Worm (Caenorhabditis elegans) whole organism, L1 larva: ENCODE measurements around the gene mltn-3.

Experiments
- C04F5.9 ChIP-seq: sonication (generic microtip); optimal IDR thresholded peaks from 2 replicates; lab custom pipeline; 2016; ENCODE audit warnings: missing genetic modification characterization, missing compliant biosample characterization
- C16A3.4 ChIP-seq: fragments of 150-350 bp; optimal IDR thresholded peaks from 2 replicates; lab custom pipeline; 2014; ENCODE audit warnings: missing biosample characterization, missing genetic modification characterization
- F16B12.6 ChIP-seq: fragments of 150-350 bp; optimal IDR thresholded peaks from 2 replicates; lab custom pipeline; 2014; ENCODE audit warnings: missing biosample characterization, missing genetic modification characterization
- Y116A8C.19 ChIP-seq: sonication (generic microtip); optimal IDR thresholded peaks from 2 replicates; lab custom pipeline; 2016; ENCODE audit warnings: missing compliant biosample characterization, missing genetic modification characterization, borderline replicate concordance
- aha-1 ChIP-seq: fragments of 150-350 bp; optimal IDR thresholded peaks from 2 replicates; lab custom pipeline; 2014; ENCODE audit warnings: missing biosample characterization, missing genetic modification characterization
- alr-1 ChIP-seq: fragments of 200-800 bp; sonication (Bioruptor generic); optimal IDR thresholded peaks from 2 replicates; lab custom pipeline; 2018; ENCODE audit warnings: borderline replicate concordance, mild to moderate bottlenecking, missing genetic modification characterization, missing compliant biosample characterization
- aly-2 ChIP-seq: fragments of 150-350 bp; optimal IDR thresholded peaks from 2 replicates; lab custom pipeline; 2014; ENCODE audit warnings: missing biosample characterization, missing genetic modification characterization
- ama-1 ChIP-seq: fragments of 150-350 bp; optimal IDR thresholded peaks from 2 replicates; lab custom pipeline; 2014
- blmp-1 ChIP-seq: fragments of 150-350 bp; optimal IDR thresholded peaks from 2 replicates; lab custom pipeline; 2014; ENCODE audit warnings: missing biosample characterization, missing genetic modification characterization
- ceh-82 ChIP-seq, 3 experiments: fragments of 150-350 bp in 1 of 3; sonication (generic microtip) in 2 of 3; optimal IDR thresholded peaks; 2 replicates each; lab custom pipeline; 2014 to 2017; ENCODE audit warnings: missing biosample characterization in 3 of 3, missing genetic modification characterization in 3 of 3
- ceh-88 ChIP-seq: fragments of 200-800 bp; sonication (Bioruptor generic); IDR thresholded peaks from 2 replicates; pipeline ENCODE4 v1.3.6; 2022; ENCODE audit warnings: missing genetic modification characterization, missing compliant biosample characterization
- dpl-1 ChIP-seq, 3 experiments: fragments of 150-350 bp in 2 of 3; sonication (generic microtip) in 1 of 3; optimal IDR thresholded peaks; 2 replicates each; lab custom pipeline; 2014 to 2017; ENCODE audit warnings: missing biosample characterization in 3 of 3, missing genetic modification characterization in 3 of 3, missing genetic modification reagents in 3 of 3
- efl-1 ChIP-seq, 4 experiments: fragments of 150-350 bp; optimal IDR thresholded peaks in 3 of 4; peaks in 1 of 4; 1 replicate in 1 of 4; 2 replicates in 3 of 4; lab custom pipeline; 2014; ENCODE audit warnings: missing biosample characterization in 2 of 4, missing genetic modification characterization in 2 of 4, missing genetic modification reagents in 2 of 4
- egl-27 ChIP-seq, 2 experiments: fragments of 150-350 bp in 1 of 2; sonication (generic microtip); optimal IDR thresholded peaks; 3 replicates each; lab custom pipeline; 2017 to 2018; ENCODE audit warnings: missing biosample characterization in 2 of 2, missing genetic modification characterization in 2 of 2, missing genetic modification reagents in 2 of 2
- elt-2 ChIP-seq: sonication (generic microtip); optimal IDR thresholded peaks from 2 replicates; lab custom pipeline; 2016; ENCODE audit warnings: missing genetic modification characterization, mild to moderate bottlenecking, inconsistent platforms, missing compliant biosample characterization, missing genetic modification reagents
- ets-5 ChIP-seq: fragments of 200-800 bp; sonication (Bioruptor generic); IDR thresholded peaks from 2 replicates; pipeline ENCODE4 v1.3.6; 2022; ENCODE audit warnings: missing genetic modification characterization, missing compliant biosample characterization
- fkh-8 ChIP-seq: sonication (generic microtip); optimal IDR thresholded peaks from 2 replicates; lab custom pipeline; 2016; ENCODE audit warnings: mild to moderate bottlenecking, missing genetic modification characterization, missing compliant biosample characterization
- fos-1 ChIP-seq: fragments of 150-350 bp; optimal IDR thresholded peaks from 2 replicates; lab custom pipeline; 2014; ENCODE audit warnings: missing biosample characterization, missing genetic modification characterization
- hlh-17 ChIP-seq: fragments of 200-800 bp; sonication (Bioruptor generic); optimal IDR thresholded peaks from 2 replicates; lab custom pipeline; 2018; ENCODE audit warnings: missing genetic modification characterization, mild to moderate bottlenecking, missing compliant biosample characterization, moderate library complexity, borderline replicate concordance
- hlh-4 ChIP-seq: sonication (generic microtip); optimal IDR thresholded peaks from 2 replicates; lab custom pipeline; 2016; ENCODE audit warnings: mild to moderate bottlenecking, missing genetic modification characterization, missing compliant biosample characterization
- hpl-2 ChIP-seq: fragments of 150-350 bp; optimal IDR thresholded peaks from 2 replicates; lab custom pipeline; 2014; ENCODE audit warnings: missing biosample characterization, missing genetic modification reagents, missing genetic modification characterization
- irx-1 ChIP-seq: sonication (generic microtip); optimal IDR thresholded peaks from 2 replicates; lab custom pipeline; 2016; ENCODE audit warnings: missing genetic modification characterization, missing compliant biosample characterization
- isw-1 ChIP-seq: fragments of 200-800 bp; sonication (Bioruptor generic); IDR thresholded peaks from 2 replicates; pipeline ENCODE4 v1.3.6; 2022; ENCODE audit warnings: missing genetic modification characterization, missing compliant biosample characterization
- jun-1 ChIP-seq: fragments of 150-350 bp; optimal IDR thresholded peaks from 2 replicates; lab custom pipeline; 2014; ENCODE audit warnings: missing biosample characterization, missing genetic modification reagents, missing genetic modification characterization
- lin-14 ChIP-seq: fragments of 200-800 bp; sonication (Bioruptor generic); optimal IDR thresholded peaks from 2 replicates; lab custom pipeline; 2018; ENCODE audit warnings: mild to moderate bottlenecking, missing genetic modification characterization, moderate library complexity, missing compliant biosample characterization
- lin-15B ChIP-seq: fragments of 150-350 bp; sonication (generic microtip); optimal IDR thresholded peaks from 3 replicates; lab custom pipeline; 2014; ENCODE audit warnings: missing biosample characterization, missing genetic modification characterization
- lin-39 ChIP-seq: fragments of 150-350 bp; optimal IDR thresholded peaks from 2 replicates; lab custom pipeline; 2014; ENCODE audit warnings: missing biosample characterization, missing genetic modification reagents, missing genetic modification characterization
- mab-9 ChIP-seq: fragments of 200-800 bp; sonication (Bioruptor generic); IDR thresholded peaks from 2 replicates; pipeline ENCODE4 v1.3.6; 2022; ENCODE audit warnings: missing genetic modification reagents, missing genetic modification characterization, missing compliant biosample characterization
- mdl-1 ChIP-seq, 2 experiments: fragments of 150-350 bp; optimal IDR thresholded peaks; 2 replicates each; lab custom pipeline; 2014 to 2017; ENCODE audit warnings: missing biosample characterization in 2 of 2, missing genetic modification characterization in 2 of 2, inconsistent platforms in 1 of 2
- mep-1 ChIP-seq: fragments of 150-350 bp; optimal IDR thresholded peaks from 2 replicates; lab custom pipeline; 2014; ENCODE audit warnings: missing biosample characterization, missing genetic modification characterization
- nhr-19 ChIP-seq: fragments of 200-800 bp; sonication (Bioruptor generic); conservative IDR thresholded peaks from 2 replicates; pipeline ENCODE4 v1.3.6; 2022; ENCODE audit warnings: missing genetic modification characterization, missing compliant biosample characterization
- nhr-20 ChIP-seq: sonication (generic microtip); optimal IDR thresholded peaks from 2 replicates; lab custom pipeline; 2016; ENCODE audit warnings: mild to moderate bottlenecking, missing genetic modification characterization, missing compliant biosample characterization
- nhr-237 ChIP-seq: fragments of 150-350 bp; optimal IDR thresholded peaks from 2 replicates; lab custom pipeline; 2014; ENCODE audit warnings: missing biosample characterization, missing genetic modification characterization
- nhr-28 ChIP-seq: fragments of 150-350 bp; optimal IDR thresholded peaks from 2 replicates; lab custom pipeline; 2014; ENCODE audit warnings: missing biosample characterization, missing genetic modification characterization
- nhr-47 ChIP-seq: sonication (generic microtip); optimal IDR thresholded peaks from 2 replicates; lab custom pipeline; 2016; ENCODE audit warnings: mild to moderate bottlenecking, missing genetic modification characterization, moderate library complexity, missing compliant biosample characterization
- nhr-71 ChIP-seq: sonication (generic microtip); optimal IDR thresholded peaks from 2 replicates; lab custom pipeline; 2016; ENCODE audit warnings: mild to moderate bottlenecking, missing genetic modification characterization, moderate library complexity, missing compliant biosample characterization
- nhr-84 ChIP-seq: sonication (generic microtip); optimal IDR thresholded peaks from 2 replicates; lab custom pipeline; 2017; ENCODE audit warnings: missing biosample characterization, missing genetic modification characterization
- nhr-85 ChIP-seq: sonication (generic microtip); peaks from one replicate; lab custom pipeline; 2016; ENCODE audit warnings: missing genetic modification characterization, inconsistent platforms, missing compliant biosample characterization
- pag-3 ChIP-seq: sonication (generic microtip); optimal IDR thresholded peaks from 2 replicates; lab custom pipeline; 2017; ENCODE audit warnings: missing genetic modification characterization, mild to moderate bottlenecking, missing compliant biosample characterization, antibody characterized with exemption, borderline replicate concordance; ENCODE audit not compliant: insufficient read depth
- pax-3 ChIP-seq: fragments of 200-800 bp; sonication (Bioruptor generic); optimal IDR thresholded peaks from 2 replicates; lab custom pipeline; 2018; ENCODE audit warnings: mild to moderate bottlenecking, missing genetic modification characterization, moderate library complexity, missing compliant biosample characterization
- rnt-1 ChIP-seq: sonication (generic microtip); optimal IDR thresholded peaks from 2 replicates; lab custom pipeline; 2016; ENCODE audit warnings: mild to moderate bottlenecking, missing genetic modification characterization, moderate library complexity, missing compliant biosample characterization
- skn-1 ChIP-seq: fragments of 150-350 bp; optimal IDR thresholded peaks from 2 replicates; lab custom pipeline; 2014; ENCODE audit warnings: missing biosample characterization, missing genetic modification characterization
- sox-4 ChIP-seq: sonication (generic microtip); optimal IDR thresholded peaks from 2 replicates; lab custom pipeline; 2016; ENCODE audit warnings: missing genetic modification characterization, missing compliant biosample characterization
- swsn-7 ChIP-seq: sonication (generic microtip); optimal IDR thresholded peaks from 2 replicates; lab custom pipeline; 2016; ENCODE audit warnings: missing genetic modification characterization, missing compliant biosample characterization
- tbx-2 ChIP-seq: sonication (generic microtip); optimal IDR thresholded peaks from 2 replicates; lab custom pipeline; 2016; ENCODE audit warnings: missing genetic modification characterization, missing compliant biosample characterization
- tlp-1 ChIP-seq: fragments of 150-350 bp; optimal IDR thresholded peaks from 2 replicates; lab custom pipeline; 2014; ENCODE audit warnings: missing biosample characterization, missing genetic modification characterization
- unc-62 ChIP-seq: fragments of 150-350 bp; optimal IDR thresholded peaks from 2 replicates; lab custom pipeline; 2014; ENCODE audit warnings: missing biosample characterization, missing genetic modification reagents, missing genetic modification characterization
- unc-98 ChIP-seq: fragments of 200-800 bp; sonication (Bioruptor generic); IDR thresholded peaks from 2 replicates; pipeline ENCODE4 v1.3.6; 2022; ENCODE audit warnings: missing genetic modification characterization, missing compliant biosample characterization
- zag-1 ChIP-seq: fragments of 150-350 bp; optimal IDR thresholded peaks from 2 replicates; lab custom pipeline; 2014; ENCODE audit warnings: missing biosample characterization, missing genetic modification characterization
- ztf-11 ChIP-seq, 2 experiments: sonication (generic microtip); optimal IDR thresholded peaks; 2 replicates each; lab custom pipeline; 2016 to 2017; ENCODE audit warnings: missing genetic modification characterization in 2 of 2, missing biosample characterization in 1 of 2, missing compliant biosample characterization in 1 of 2

mltn-3 gene

DNA sequence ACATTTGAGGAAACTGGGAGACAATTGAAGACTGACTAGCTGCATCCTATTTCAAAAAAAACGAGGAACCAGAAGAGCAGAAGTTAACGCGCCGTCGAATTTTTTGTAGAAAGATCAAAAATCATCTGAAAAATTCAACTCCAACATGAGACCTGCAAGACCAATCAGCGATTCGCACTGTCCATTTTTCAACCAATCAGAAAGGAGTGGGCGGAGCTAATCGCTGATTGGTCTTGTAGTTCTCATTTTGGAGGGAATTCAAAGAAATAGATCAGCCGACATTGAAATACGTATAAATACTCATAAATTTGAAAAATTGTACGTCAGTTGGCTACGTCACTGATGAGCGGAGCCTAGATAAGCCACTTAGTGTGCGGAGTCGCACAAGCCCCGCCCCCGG is 8.5 kb upstream of the mltn-3 start:
- TF ChIP-seq efl-1 (optimal IDR thresholded peaks at IDR 0.05; lab: Kevin White, UChicago) (no peak), efl-1 (GFP tag; optimal IDR thresholded peaks at IDR 0.05 in 1 of 2; lab: Kevin White, UChicago) (peak; percentile 21 to 81), nhr-28 (tag; lab: Kevin White, UChicago) (no peak), tlp-1 (tag; lab: Kevin White, UChicago) (no peak), ceh-82 (tag; optimal IDR thresholded peaks at IDR 0.05; lab: Kevin White, UChicago) (no peak)

DNA sequence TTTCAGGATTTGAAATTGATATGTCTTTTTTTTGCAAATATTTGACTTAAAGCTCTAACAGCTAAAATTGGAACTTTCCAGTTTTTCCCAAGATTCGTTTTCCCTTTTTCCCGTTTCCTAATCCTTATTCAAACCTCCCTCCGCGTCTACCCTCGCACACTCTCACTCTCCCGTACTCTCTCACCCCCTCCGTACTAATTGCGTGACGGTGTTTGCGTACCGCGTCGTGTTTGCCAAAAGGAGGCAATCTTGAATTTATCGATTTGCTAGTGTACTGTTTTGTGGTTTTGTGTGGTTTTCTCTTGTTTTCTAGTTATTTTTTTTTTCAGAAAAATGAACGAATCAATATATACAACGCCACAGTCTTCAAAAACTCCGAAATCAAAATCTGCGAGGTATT is 7.5 kb upstream of the mltn-3 start, which contains the start of gene citk-1:
citk-1 (plus strand) TSS at position 323 of the 400 bp plus-strand sequence.
- TF ChIP-seq F16B12.6 (tag; lab: Kevin White, UChicago) (peak; percentile 99), nhr-28 (tag; lab: Kevin White, UChicago) (no peak), C04F5.9 (tag; lab: Kevin White, UChicago) (peak; percentile 46), egl-27 (tag; optimal IDR thresholded peaks at IDR 0.05; lab: Kevin White, UChicago) (no peak), alr-1 (tag; lab: Kevin White, UChicago) (no peak), C16A3.4 (tag; lab: Kevin White, UChicago) (peak; percentile 83), hlh-17 (GFP tag; lab: Kevin White, UChicago) (no peak), mdl-1 (tag; optimal IDR thresholded peaks at IDR 0.05; lab: Kevin White, UChicago) (peak in 1 of 2 experiments; percentile 76), rnt-1 (tag; lab: Kevin White, UChicago) (peak; percentile 86), dpl-1 (GFP tag; optimal IDR thresholded peaks at IDR 0.05; lab: Kevin White, UChicago) (peak; percentile 98 to 99 (median 98)), nhr-19 (GFP tag; lab: Robert Waterston, UW) (peak; percentile 64), nhr-84 (tag; lab: Kevin White, UChicago) (no peak), unc-98 (GFP tag; lab: Robert Waterston, UW) (no peak), elt-2 (tag; lab: Kevin White, UChicago) (peak; percentile 20), aha-1 (no peak), ceh-88 (GFP tag; lab: Robert Waterston, UW) (no peak), jun-1 (tag; lab: Kevin White, UChicago) (peak; percentile 61), ama-1 (lab: Kevin White, UChicago) (no peak), blmp-1 (tag; lab: Kevin White, UChicago) (peak; percentile 88), lin-15B (peak; percentile 26), nhr-71 (tag; lab: Kevin White, UChicago) (peak; percentile 81), efl-1 (optimal IDR thresholded peaks at IDR 0.05; lab: Kevin White, UChicago) (peak; percentile 85 to 98), efl-1 (GFP tag; optimal IDR thresholded peaks at IDR 0.05 in 1 of 2; lab: Kevin White, UChicago) (peak; percentile 99 to 100), irx-1 (tag; lab: Kevin White, UChicago) (no peak), ets-5 (no peak), pag-3 (tag; lab: Kevin White, UChicago) (no peak), nhr-47 (tag; lab: Kevin White, UChicago) (peak; percentile 81), hpl-2 (GFP tag; lab: Kevin White, UChicago) (no peak), lin-14 (GFP tag; lab: Kevin White, UChicago) (peak; percentile 77), pax-3 (tag; lab: Kevin White, UChicago) (peak; percentile 10), tbx-2 (tag; lab: Kevin White, UChicago) (peak; percentile 75), nhr-85 (peak; percentile 81), fos-1 (tag; lab: Kevin White, UChicago) (peak; percentile 63), mep-1 (tag; lab: Kevin White, UChicago) (peak; percentile 92), aly-2 (tag; lab: Kevin White, UChicago) (peak; percentile 28), ceh-82 (tag; optimal IDR thresholded peaks at IDR 0.05; lab: Kevin White, UChicago) (peak; percentile 19 to 90 (median 52)), nhr-237 (tag; lab: Kevin White, UChicago) (no peak), ztf-11 (tag; optimal IDR thresholded peaks at IDR 0.05; lab: Kevin White, UChicago) (peak in 1 of 2 experiments; percentile 43), Y116A8C.19 (tag; lab: Kevin White, UChicago) (no peak), unc-62 (GFP tag; lab: Kevin White, UChicago) (no peak), fkh-8 (peak; percentile 65), isw-1 (GFP tag; lab: Robert Waterston, UW) (peak; percentile 69), hlh-4 (tag; lab: Kevin White, UChicago) (no peak), nhr-20 (tag; lab: Kevin White, UChicago) (peak; percentile 77), sox-4 (tag; lab: Kevin White, UChicago) (no peak), lin-39 (tag; lab: Kevin White, UChicago) (no peak), mab-9 (GFP tag; lab: Robert Waterston, UW) (no peak), skn-1 (tag; lab: Kevin White, UChicago) (peak; percentile 89), zag-1 (tag; lab: Kevin White, UChicago) (no peak), swsn-7 (tag; lab: Kevin White, UChicago) (peak; percentile 73)
